Fruit fly (Drosophila melanogaster) whole organism, embryonic: ENCODE measurements around the gene CG33514.

ENCODE experiments used
- Asciz ChIP-seq: fragments of 200-800 bp; sonication (Bioruptor generic); optimal IDR thresholded peaks from 2 replicates; lab custom pipeline; 2017; ENCODE audit warnings: missing biosample characterization, mild to moderate bottlenecking, missing genetic modification characterization, missing genetic modification reagents
- CG10147 ChIP-seq: fragments of 200-800 bp; sonication (Bioruptor generic); optimal IDR thresholded peaks from 2 replicates; lab custom pipeline; 2019; ENCODE audit warnings: missing biosample characterization, mild to moderate bottlenecking, missing genetic modification characterization, moderate library complexity
- CG10209 ChIP-seq: fragments of 200-800 bp; sonication (Bioruptor generic); optimal IDR thresholded peaks from 3 replicates; lab custom pipeline; 2017; ENCODE audit warnings: missing biosample characterization, mild to moderate bottlenecking, missing genetic modification characterization, missing genetic modification reagents
- CG10462 ChIP-seq: fragments of 200-800 bp; sonication (Bioruptor generic); optimal IDR thresholded peaks from 2 replicates; lab custom pipeline; 2016; ENCODE audit warnings: missing biosample characterization, missing genetic modification characterization
- CG11247 ChIP-seq: fragments of 200-800 bp; sonication (Bioruptor generic); IDR thresholded peaks from 2 replicates; pipeline ENCODE4 v1.3.6; 2022; ENCODE audit warnings: missing biosample characterization, missing genetic modification characterization
- CG12744 ChIP-seq: fragments of 200-800 bp; sonication (Bioruptor generic); optimal IDR thresholded peaks from 2 replicates; lab custom pipeline; 2016; ENCODE audit warnings: missing biosample characterization, missing genetic modification characterization
- CG12942 ChIP-seq: fragments of 200-800 bp; sonication (Bioruptor generic); optimal IDR thresholded peaks from 3 replicates; lab custom pipeline; 2016; ENCODE audit warnings: missing biosample characterization, missing genetic modification characterization
- CG15479 ChIP-seq: fragments of 200-800 bp; sonication (Bioruptor generic); optimal IDR thresholded peaks from 3 replicates; lab custom pipeline; 2019; ENCODE audit warnings: missing biosample characterization, mild to moderate bottlenecking, missing genetic modification characterization, moderate library complexity
- CG16815 ChIP-seq: fragments of 200-800 bp; sonication (Bioruptor generic); optimal IDR thresholded peaks from 3 replicates; lab custom pipeline; 2017; ENCODE audit warnings: missing biosample characterization, mild to moderate bottlenecking, missing genetic modification characterization
- CG18764 ChIP-seq: fragments of 200-800 bp; sonication (Bioruptor generic); optimal IDR thresholded peaks from 3 replicates; lab custom pipeline; 2016; ENCODE audit warnings: missing biosample characterization, missing genetic modification characterization
- CG2129 ChIP-seq: fragments of 200-800 bp; sonication (Bioruptor generic); IDR thresholded peaks from 2 replicates; pipeline ENCODE4 v1.3.6; 2022; ENCODE audit warnings: missing biosample characterization, missing genetic modification characterization; ENCODE audit not compliant: partially characterized antibody
- CG2202 ChIP-seq: fragments of 200-800 bp; sonication (Bioruptor generic); optimal IDR thresholded peaks from 2 replicates; lab custom pipeline; 2018; ENCODE audit warnings: missing biosample characterization, mild to moderate bottlenecking, missing genetic modification characterization
- CG2678 ChIP-seq: fragments of 200-800 bp; sonication (Bioruptor generic); optimal IDR thresholded peaks from 3 replicates; lab custom pipeline; 2019; ENCODE audit warnings: missing biosample characterization, mild to moderate bottlenecking, missing genetic modification characterization, moderate library complexity
- CG3838 ChIP-seq: fragments of 200-800 bp; sonication (Bioruptor generic); optimal IDR thresholded peaks from 3 replicates; lab custom pipeline; 2016; ENCODE audit warnings: missing biosample characterization, missing genetic modification characterization
- CG43689 ChIP-seq: fragments of 200-800 bp; sonication (Bioruptor generic); IDR thresholded peaks from 2 replicates; pipeline ENCODE4 v1.3.6; 2022; ENCODE audit warnings: missing biosample characterization, missing genetic modification characterization
- CG6254 ChIP-seq: fragments of 200-800 bp; sonication (Bioruptor generic); optimal IDR thresholded peaks from 3 replicates; lab custom pipeline; 2017; ENCODE audit warnings: mild to moderate bottlenecking, missing biosample characterization, missing genetic modification reagents, missing genetic modification characterization
- CG7963 ChIP-seq: fragments of 200-800 bp; sonication (Bioruptor generic); IDR thresholded peaks from 3 replicates; pipeline ENCODE4 v1.3.6; 2022; ENCODE audit warnings: missing biosample characterization, missing genetic modification characterization; ENCODE audit not compliant: partially characterized antibody
- Dp ChIP-seq: fragments of 200-800 bp; sonication (Bioruptor generic); optimal IDR thresholded peaks from 2 replicates; lab custom pipeline; 2018; ENCODE audit warnings: missing biosample characterization, mild to moderate bottlenecking, missing genetic modification characterization, moderate library complexity
- Eip74EF ChIP-seq, 2 experiments: fragments of 200-800 bp in 1 of 2; fragments of >200 bp in 1 of 2; sonication (Bioruptor generic) in 1 of 2; optimal IDR thresholded peaks; 2 replicates each; lab custom pipeline; 2017 to 2019; ENCODE audit warnings: missing biosample characterization in 2 of 2, missing genetic modification characterization in 2 of 2, mild to moderate bottlenecking in 1 of 2, moderate library complexity in 1 of 2
- Hand ChIP-seq: fragments of 200-800 bp; sonication (Bioruptor generic); optimal IDR thresholded peaks from 2 replicates; lab custom pipeline; 2017; ENCODE audit warnings: mild to moderate bottlenecking, missing biosample characterization, missing genetic modification reagents, missing genetic modification characterization
- Hmr ChIP-seq: fragments of 200-800 bp; sonication (Bioruptor generic); optimal IDR thresholded peaks from 3 replicates; lab custom pipeline; 2017; ENCODE audit warnings: mild to moderate bottlenecking, missing biosample characterization, missing genetic modification reagents, missing genetic modification characterization
- Max ChIP-seq: fragments of 200-800 bp; sonication (Bioruptor generic); optimal IDR thresholded peaks from 2 replicates; lab custom pipeline; 2016; ENCODE audit warnings: missing biosample characterization, mild to moderate bottlenecking, missing genetic modification characterization
- Neu2 ChIP-seq: fragments of 200-800 bp; sonication (Bioruptor generic); optimal IDR thresholded peaks from 3 replicates; lab custom pipeline; 2016; ENCODE audit warnings: missing biosample characterization, missing genetic modification characterization, borderline replicate concordance
- PHDP ChIP-seq: fragments of 200-800 bp; sonication (Bioruptor generic); optimal IDR thresholded peaks from 3 replicates; lab custom pipeline; 2018; ENCODE audit warnings: missing biosample characterization, mild to moderate bottlenecking, missing genetic modification characterization, moderate library complexity
- Pdp1 ChIP-seq, 2 experiments: fragments of 200-800 bp; sonication (Bioruptor generic); optimal IDR thresholded peaks; 3 replicates each; lab custom pipeline; 2016; ENCODE audit warnings: missing biosample characterization in 2 of 2, missing genetic modification characterization in 2 of 2, mild to moderate bottlenecking in 1 of 2, moderate library complexity in 1 of 2
- Ravus ChIP-seq: fragments of 200-800 bp; sonication (Bioruptor generic); IDR thresholded peaks from 2 replicates; pipeline ENCODE4 v1.3.6; 2022; ENCODE audit warnings: missing biosample characterization, missing genetic modification characterization
- ap ChIP-seq: fragments of 200-800 bp; sonication (Bioruptor generic); IDR thresholded peaks from 2 replicates; pipeline ENCODE4 v1.3.6; 2022; ENCODE audit warnings: missing biosample characterization, missing genetic modification characterization
- ase ChIP-seq: fragments of 200-800 bp; sonication (Bioruptor generic); IDR thresholded peaks from 3 replicates; pipeline ENCODE4 v1.3.6; 2022; ENCODE audit warnings: missing biosample characterization, missing genetic modification characterization
- ash1 ChIP-seq: fragments of 200-800 bp; sonication (Bioruptor generic); optimal IDR thresholded peaks from 2 replicates; lab custom pipeline; 2018; ENCODE audit warnings: missing biosample characterization, mild to moderate bottlenecking, missing genetic modification characterization
- ato ChIP-seq: fragments of 200-800 bp; sonication (Bioruptor generic); IDR thresholded peaks from 2 replicates; pipeline ENCODE4 v1.3.6; 2022; ENCODE audit warnings: missing biosample characterization, missing genetic modification characterization; ENCODE audit not compliant: partially characterized antibody
- bbx ChIP-seq: fragments of 200-800 bp; sonication (Bioruptor generic); IDR thresholded peaks from 2 replicates; pipeline ENCODE4 v1.3.6; 2022; ENCODE audit warnings: missing biosample characterization, missing genetic modification characterization; ENCODE audit not compliant: partially characterized antibody
- cas ChIP-seq: fragments of 200-800 bp; sonication (Bioruptor generic); IDR thresholded peaks from 2 replicates; pipeline ENCODE4 v1.3.6; 2022; ENCODE audit warnings: missing biosample characterization, missing genetic modification characterization
- dysf ChIP-seq: fragments of 200-800 bp; sonication (Bioruptor generic); IDR thresholded peaks from 3 replicates; pipeline ENCODE4 v1.3.6; 2022; ENCODE audit warnings: missing biosample characterization, missing genetic modification characterization
- gsb ChIP-seq: fragments of 200-800 bp; sonication (Bioruptor generic); IDR thresholded peaks from 2 replicates; pipeline ENCODE4 v1.3.6; 2022; ENCODE audit warnings: missing biosample characterization, missing genetic modification characterization
- her ChIP-seq: fragments of 200-800 bp; sonication (Bioruptor generic); optimal IDR thresholded peaks from 2 replicates; lab custom pipeline; 2016; ENCODE audit warnings: missing biosample characterization, missing genetic modification characterization
- jumu ChIP-seq: fragments of 200-800 bp; sonication (Bioruptor generic); optimal IDR thresholded peaks from 3 replicates; lab custom pipeline; 2016; ENCODE audit warnings: missing biosample characterization, missing genetic modification characterization
- nerfin-2 ChIP-seq: fragments of 200-800 bp; sonication (Bioruptor generic); IDR thresholded peaks from 2 replicates; pipeline ENCODE4 v1.3.6; 2022; ENCODE audit warnings: missing biosample characterization, missing genetic modification characterization; ENCODE audit not compliant: partially characterized antibody
- p53 ChIP-seq: fragments of 200-800 bp; sonication (Bioruptor generic); optimal IDR thresholded peaks from 2 replicates; lab custom pipeline; 2016; ENCODE audit warnings: missing biosample characterization, missing genetic modification characterization
- pho ChIP-seq: fragments of 200-800 bp; sonication (Bioruptor generic); optimal IDR thresholded peaks from 2 replicates; lab custom pipeline; 2016; ENCODE audit warnings: missing biosample characterization, missing genetic modification characterization
- prd ChIP-seq, 3 experiments: fragments of >200 bp in 2 of 3; fragments of 200-800 bp in 1 of 3; sonication (Bioruptor generic) in 1 of 3; optimal IDR thresholded peaks in 2 of 3; IDR thresholded peaks in 1 of 3; 2 replicates in 2 of 3; 3 replicates in 1 of 3; pipeline versions ENCODE4 v1.3.6 to Lab custom; 2017 to 2022; ENCODE audit warnings: missing biosample characterization in 1 of 3, missing genetic modification characterization in 1 of 3
- pum ChIP-seq: fragments of 200-800 bp; sonication (Bioruptor generic); optimal IDR thresholded peaks from 2 replicates; lab custom pipeline; 2016; ENCODE audit warnings: missing biosample characterization, missing genetic modification characterization
- pzg ChIP-seq: fragments of 200-800 bp; sonication (Bioruptor generic); optimal IDR thresholded peaks from 3 replicates; lab custom pipeline; 2018; ENCODE audit warnings: missing biosample characterization, mild to moderate bottlenecking, missing genetic modification characterization, moderate library complexity
- ranshi ChIP-seq: fragments of 200-800 bp; sonication (Bioruptor generic); IDR thresholded peaks from 2 replicates; pipeline ENCODE4 v1.3.6; 2022; ENCODE audit warnings: missing biosample characterization, missing genetic modification characterization
- run ChIP-seq: fragments of 200-800 bp; sonication (Bioruptor generic); optimal IDR thresholded peaks from 3 replicates; lab custom pipeline; 2018; ENCODE audit warnings: missing biosample characterization, mild to moderate bottlenecking, missing genetic modification characterization
- schlank ChIP-seq: fragments of 200-800 bp; sonication (Bioruptor generic); optimal IDR thresholded peaks from 2 replicates; lab custom pipeline; 2018; ENCODE audit warnings: missing biosample characterization, mild to moderate bottlenecking, missing genetic modification characterization
- sqz ChIP-seq: fragments of 200-800 bp; sonication (Bioruptor generic); optimal IDR thresholded peaks from 3 replicates; lab custom pipeline; 2018; ENCODE audit warnings: missing biosample characterization, mild to moderate bottlenecking, missing genetic modification characterization
- toy ChIP-seq: fragments of 200-800 bp; sonication (Bioruptor generic); IDR thresholded peaks from 2 replicates; pipeline ENCODE4 v1.3.6; 2022; ENCODE audit warnings: missing biosample characterization, missing genetic modification characterization
- usp ChIP-seq: fragments of >200 bp; optimal IDR thresholded peaks from 2 replicates; lab custom pipeline; 2017; ENCODE audit warnings: missing biosample characterization, missing genetic modification characterization

The CG33514 gene

DNA sequence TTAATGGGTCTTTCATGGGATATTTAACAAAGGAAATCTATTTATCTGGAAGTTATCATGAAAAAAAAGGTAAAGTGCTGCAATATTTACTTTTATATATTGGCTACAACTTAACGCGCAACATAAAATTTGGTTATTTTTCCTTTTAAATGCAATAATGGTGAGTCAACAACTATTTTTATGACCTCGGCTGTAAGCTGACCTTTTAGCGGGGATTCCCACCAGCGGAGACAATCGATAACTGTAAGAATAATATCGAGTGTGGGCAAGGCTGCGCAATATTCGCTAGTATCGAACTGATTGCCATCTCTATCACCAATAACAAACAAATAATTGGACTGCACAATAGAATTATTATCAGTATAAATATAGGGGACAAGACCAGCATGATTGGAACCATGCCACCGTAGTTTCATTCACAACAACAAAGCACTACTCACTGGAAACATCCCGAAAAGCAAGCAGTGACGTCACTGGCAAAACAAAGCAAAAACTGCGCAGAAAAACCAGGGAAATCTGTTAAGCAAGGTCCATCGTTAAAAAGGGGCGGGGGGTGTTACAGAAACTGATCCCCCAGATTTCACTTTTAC is 38.0 kb downstream of the CG33514 start, which contains the start of gene Syx17 (continued):
- peak; percentile 72 for TF ChIP-seq Hmr
- TF ChIP-seq CG10147 = peak; percentile 34
- TF ChIP-seq cas (GFP tag; lab: Robert Waterston, UW) = no peak
- peak; percentile 49 for TF ChIP-seq Asciz
- TF ChIP-seq sqz (GFP tag; lab: Kevin White, UChicago) = peak; percentile 42
- no peak for TF ChIP-seq Ravus (GFP tag; lab: Robert Waterston, UW)
- peak; percentile 55 for TF ChIP-seq CG11247 (GFP tag; lab: Robert Waterston, UW)
- peak; percentile 59 for TF ChIP-seq her
- TF ChIP-seq toy (GFP tag; lab: Robert Waterston, UW) = no peak
- no peak for TF ChIP-seq CG43689 (GFP tag; lab: Robert Waterston, UW)
- peak; percentile 92 for TF ChIP-seq ato (GFP tag; lab: Robert Waterston, UW)
- peak; percentile 45; the same call in 2 of the 3 replicates for TF ChIP-seq dysf (GFP tag; lab: Robert Waterston, UW)
- TF ChIP-seq schlank = no peak
- TF ChIP-seq CG3838 = peak; percentile 98
- no peak for TF ChIP-seq CG6254 (GFP tag; lab: Kevin White, UChicago)
- TF ChIP-seq ash1 (GFP tag; lab: Kevin White, UChicago) = no peak
- peak; percentile 40 for TF ChIP-seq Dp (GFP tag; lab: Kevin White, UChicago)
- peak; percentile 36 for TF ChIP-seq CG10462 (GFP tag; lab: Kevin White, UChicago)
- peak; percentile 91 for TF ChIP-seq CG15479 (GFP tag; lab: Kevin White, UChicago)
- peak; percentile 38 for TF ChIP-seq CG18764 (GFP tag; lab: Kevin White, UChicago)
- peak; percentile 48; the same call in 1 of the 2 replicates for TF ChIP-seq ranshi (GFP tag; lab: Robert Waterston, UW)
- peak; percentile 91 for TF ChIP-seq pzg (GFP tag; lab: Kevin White, UChicago)
- no peak for TF ChIP-seq gsb (GFP tag; lab: Robert Waterston, UW)
- TF ChIP-seq CG12942 (GFP tag; lab: Kevin White, UChicago) = peak; percentile 17
- TF ChIP-seq pho = peak; percentile 70
- peak; percentile 50 to 68 for TF ChIP-seq Pdp1 (GFP tag; optimal IDR thresholded peaks at IDR 0.05; lab: Kevin White, UChicago)
- TF ChIP-seq CG10209 (GFP tag; lab: Kevin White, UChicago) = peak; percentile 62
- TF ChIP-seq prd (optimal IDR thresholded peaks at IDR 0.05; lab: Kevin White, UChicago) = no peak
- TF ChIP-seq prd (GFP tag; IDR thresholded peaks at IDR 0.05; lab: Robert Waterston, UW) = peak; percentile 53; the same call in 2 of the 3 replicates
- peak; percentile 85 for TF ChIP-seq nerfin-2 (GFP tag; lab: Robert Waterston, UW)
- peak; percentile 84 for TF ChIP-seq CG7963
- no peak for TF ChIP-seq Neu2 (GFP tag; lab: Kevin White, UChicago)
- no peak for TF ChIP-seq usp (GFP tag; lab: Kevin White, UChicago)
- peak; percentile 40; the same call in 1 of the 3 replicates for TF ChIP-seq ase (GFP tag; lab: Robert Waterston, UW)
- TF ChIP-seq pum = peak; percentile 64
- TF ChIP-seq CG2129 (GFP tag; lab: Robert Waterston, UW) = peak; percentile 72; the same call in 1 of the 2 replicates
- TF ChIP-seq ap (GFP tag; lab: Robert Waterston, UW) = no peak
- TF ChIP-seq p53 (GFP tag; lab: Kevin White, UChicago) = peak; percentile 60
- peak; percentile 59 for TF ChIP-seq CG2678 (tag; lab: Kevin White, UChicago)
- peak; percentile 44 for TF ChIP-seq Max (GFP tag; lab: Kevin White, UChicago)
- no peak for TF ChIP-seq CG2202 (tag; lab: Kevin White, UChicago)
- TF ChIP-seq bbx (GFP tag; lab: Robert Waterston, UW) = peak; percentile 95
- peak; percentile 49 for TF ChIP-seq PHDP (tag; lab: Kevin White, UChicago)
- TF ChIP-seq Eip74EF (GFP tag; optimal IDR thresholded peaks at IDR 0.05; lab: Kevin White, UChicago) = peak in 1 of 2 experiments; percentile 53
- no peak for TF ChIP-seq CG16815
- TF ChIP-seq jumu (GFP tag; lab: Kevin White, UChicago) = peak; percentile 52
- peak; percentile 38 for TF ChIP-seq CG12744 (GFP tag; lab: Kevin White, UChicago)
- TF ChIP-seq run = peak; percentile 11
- no peak for TF ChIP-seq Hand (GFP tag; lab: Kevin White, UChicago)
